Worm (Caenorhabditis elegans) whole organism, L2 larva: ENCODE data around the gene pals-25.

Experiments used
- C34F6.9 ChIP-seq: fragments of 150-350 bp; optimal IDR thresholded peaks from 2 replicates; lab custom pipeline; 2014; ENCODE audit warnings: missing biosample characterization, missing genetic modification characterization
- F13H6.1 ChIP-seq: sonication (generic microtip); optimal IDR thresholded peaks from 2 replicates; lab custom pipeline; 2016; ENCODE audit warnings: missing genetic modification characterization, missing compliant biosample characterization
- Y55F3AM.14 ChIP-seq: fragments of 200-800 bp; sonication (Bioruptor generic); optimal IDR thresholded peaks from 2 replicates; lab custom pipeline; 2018; ENCODE audit warnings: mild to moderate bottlenecking, missing genetic modification characterization, missing compliant biosample characterization
- ZK546.5 ChIP-seq: sonication (generic microtip); optimal IDR thresholded peaks from 2 replicates; lab custom pipeline; 2017; ENCODE audit warnings: missing biosample characterization, missing genetic modification characterization
- alr-1 ChIP-seq: fragments of 150-350 bp; optimal IDR thresholded peaks from 2 replicates; lab custom pipeline; 2014; ENCODE audit warnings: missing biosample characterization, missing genetic modification characterization
- aly-2 ChIP-seq: fragments of 150-350 bp; optimal IDR thresholded peaks from 2 replicates; lab custom pipeline; 2014; ENCODE audit warnings: missing biosample characterization, missing genetic modification characterization
- ama-1 ChIP-seq: fragments of 150-350 bp; optimal IDR thresholded peaks from 2 replicates; lab custom pipeline; 2018; ENCODE audit warnings: inconsistent platforms
- blmp-1 ChIP-seq: sonication (generic microtip); optimal IDR thresholded peaks from 2 replicates; lab custom pipeline; 2017; ENCODE audit warnings: missing genetic modification characterization, mild to moderate bottlenecking, missing compliant biosample characterization, antibody characterized with exemption, moderate library complexity; ENCODE audit not compliant: insufficient read depth
- crh-2 ChIP-seq: sonication (generic microtip); optimal IDR thresholded peaks from 2 replicates; lab custom pipeline; 2017; ENCODE audit warnings: missing biosample characterization, missing genetic modification characterization
- egl-27 ChIP-seq: sonication (generic microtip); optimal IDR thresholded peaks from 3 replicates; lab custom pipeline; 2017; ENCODE audit warnings: missing biosample characterization, missing genetic modification reagents, missing genetic modification characterization
- elt-3 ChIP-seq: sonication (generic microtip); optimal IDR thresholded peaks from 2 replicates; lab custom pipeline; 2017; ENCODE audit warnings: missing biosample characterization, missing genetic modification characterization
- fos-1 ChIP-seq: fragments of 150-350 bp; optimal IDR thresholded peaks from 2 replicates; lab custom pipeline; 2014; ENCODE audit warnings: missing biosample characterization, missing genetic modification characterization
- gmeb-1 ChIP-seq: fragments of 150-350 bp; optimal IDR thresholded peaks from 2 replicates; lab custom pipeline; 2014; ENCODE audit warnings: missing biosample characterization, missing genetic modification characterization
- lin-39 ChIP-seq: fragments of 150-350 bp; optimal IDR thresholded peaks from 2 replicates; lab custom pipeline; 2014; ENCODE audit warnings: missing biosample characterization, missing genetic modification reagents, missing genetic modification characterization
- mbf-1 ChIP-seq: sonication (generic microtip); optimal IDR thresholded peaks from 2 replicates; lab custom pipeline; 2017; ENCODE audit warnings: missing biosample characterization, missing genetic modification characterization
- nhr-11 ChIP-seq: fragments of 150-350 bp; optimal IDR thresholded peaks from 2 replicates; lab custom pipeline; 2014; ENCODE audit warnings: missing biosample characterization, missing genetic modification characterization
- nhr-21 ChIP-seq: fragments of 150-350 bp; optimal IDR thresholded peaks from 2 replicates; lab custom pipeline; 2014; ENCODE audit warnings: missing biosample characterization, missing genetic modification characterization
- nhr-23 ChIP-seq: fragments of 150-350 bp; optimal IDR thresholded peaks from 2 replicates; lab custom pipeline; 2014; ENCODE audit warnings: missing biosample characterization, missing genetic modification reagents, missing genetic modification characterization
- nhr-25 ChIP-seq: fragments of 150-350 bp; sonication (generic microtip); optimal IDR thresholded peaks from 3 replicates; lab custom pipeline; 2014; ENCODE audit warnings: missing biosample characterization, missing genetic modification characterization
- nhr-77 ChIP-seq: fragments of 150-350 bp; optimal IDR thresholded peaks from 2 replicates; lab custom pipeline; 2014; ENCODE audit warnings: missing biosample characterization, missing genetic modification characterization
- peb-1 ChIP-seq: fragments of 150-350 bp; optimal IDR thresholded peaks from 2 replicates; lab custom pipeline; 2014; ENCODE audit warnings: missing biosample characterization, missing genetic modification characterization
- skn-1 ChIP-seq: sonication (generic microtip); optimal IDR thresholded peaks from 2 replicates; lab custom pipeline; 2017; ENCODE audit warnings: missing biosample characterization, missing genetic modification characterization
- snpc-4 ChIP-seq: fragments of 150-350 bp; optimal IDR thresholded peaks from 2 replicates; lab custom pipeline; 2014; ENCODE audit warnings: missing biosample characterization, missing genetic modification characterization
- unc-39 ChIP-seq: fragments of 150-350 bp; optimal IDR thresholded peaks from 2 replicates; lab custom pipeline; 2014; ENCODE audit warnings: missing biosample characterization, missing genetic modification characterization
- unc-55 ChIP-seq: fragments of 150-350 bp; sonication (generic microtip); optimal IDR thresholded peaks from 3 replicates; lab custom pipeline; 2014; ENCODE audit warnings: missing biosample characterization, missing genetic modification reagents, missing genetic modification characterization
- zag-1 ChIP-seq: fragments of 150-350 bp; optimal IDR thresholded peaks from 2 replicates; lab custom pipeline; 2014; ENCODE audit warnings: missing biosample characterization, missing genetic modification characterization
- ztf-1 ChIP-seq: fragments of 200-800 bp; sonication (Bioruptor generic); conservative IDR thresholded peaks from 2 replicates; pipeline ENCODE4 v1.3.6; 2022; ENCODE audit warnings: missing genetic modification characterization, missing compliant biosample characterization
- ztf-11 ChIP-seq: sonication (generic microtip); optimal IDR thresholded peaks from 2 replicates; lab custom pipeline; 2017; ENCODE audit warnings: missing biosample characterization, missing genetic modification characterization

pals-25 gene

ce11 chrIII:132118-132517 lies 2.2 kb upstream of the pals-25 start, which contains the start of gene pals-22:
TSS of gene pals-22 (plus strand) at chrIII:132418.
- TF ChIP-seq zag-1 (tag; lab: Kevin White, UChicago) = no peak
- TF ChIP-seq ztf-11 (tag; lab: Kevin White, UChicago) = no peak
- TF ChIP-seq F13H6.1 = no peak
- TF ChIP-seq lin-39 (tag; lab: Kevin White, UChicago) = no peak
- no peak for TF ChIP-seq nhr-25
- TF ChIP-seq ZK546.5 (tag; lab: Kevin White, UChicago) = no peak
- TF ChIP-seq ztf-1 = no peak
- no peak for TF ChIP-seq crh-2
- TF ChIP-seq skn-1 (tag; lab: Kevin White, UChicago) = no peak
- no peak for TF ChIP-seq mbf-1 (tag; lab: Kevin White, UChicago)
- no peak for TF ChIP-seq C34F6.9

- TF ChIP-seq peb-1 (tag; lab: Kevin White, UChicago) (no peak), aly-2 (tag; lab: Kevin White, UChicago) (no peak), fos-1 (tag; lab: Kevin White, UChicago) (no peak), Y55F3AM.14 (no peak), lin-39 (tag; lab: Kevin White, UChicago) (no peak), snpc-4 (no peak), C34F6.9 (no peak), zag-1 (tag; lab: Kevin White, UChicago) (no peak), ztf-11 (tag; lab: Kevin White, UChicago) (no peak)
Observed at ce11 chrIII:140904-141303, 6.6 kb downstream of the pals-25 start, which contains the start of gene fbxb-81. TSS of gene fbxb-81 (minus strand) at chrIII:141217.

ce11 chrIII:143121-143520 lies 8.8 kb downstream of the pals-25 start, which contains the start of gene fbxb-82:
TSS of gene fbxb-82 (minus strand) at chrIII:143221.
- TF ChIP-seq crh-2 (no peak), nhr-11 (tag; lab: Kevin White, UChicago) (no peak), blmp-1 (no peak), zag-1 (tag; lab: Kevin White, UChicago) (no peak), unc-39 (tag; lab: Kevin White, UChicago) (no peak), skn-1 (tag; lab: Kevin White, UChicago) (no peak), nhr-21 (tag; lab: Kevin White, UChicago) (no peak), Y55F3AM.14 (no peak), C34F6.9 (no peak), alr-1 (no peak), mbf-1 (tag; lab: Kevin White, UChicago) (no peak)

DNA sequence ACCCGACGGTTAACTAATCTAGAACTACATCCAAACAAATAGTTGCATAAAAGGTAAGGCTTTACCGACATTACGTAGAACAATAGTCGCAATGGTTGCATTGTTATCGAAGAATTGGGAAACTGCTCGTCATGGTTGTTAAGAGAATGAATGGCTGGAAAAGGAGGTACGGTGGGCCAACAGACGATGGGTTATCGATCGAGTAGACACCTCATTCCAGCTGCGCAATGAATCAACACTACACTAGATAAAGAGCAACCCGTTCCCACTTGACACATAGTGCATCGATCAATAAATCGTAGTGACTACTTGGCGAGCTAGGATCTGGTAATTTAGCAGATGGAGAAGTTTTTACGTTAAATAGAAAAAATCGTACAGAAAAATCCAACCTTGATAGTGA lies 10.8 kb downstream of the pals-25 start, which contains the start of the genes T17A3.12 and fbxb-83:
Gene T17A3.12 (minus strand): TSS at position 101 of the 400 bp plus-strand sequence.
Gene fbxb-83 (minus strand): TSS at position 134 of the 400 bp plus-strand sequence.
- no peak for TF ChIP-seq gmeb-1 (tag; lab: Kevin White, UChicago)
- no peak for TF ChIP-seq F13H6.1
- no peak for TF ChIP-seq unc-55 (GFP tag; lab: Kevin White, UChicago)
- no peak for TF ChIP-seq ama-1 (lab: Kevin White, UChicago)
- TF ChIP-seq nhr-77 (tag; lab: Kevin White, UChicago) = no peak
- TF ChIP-seq elt-3 (tag; lab: Kevin White, UChicago) = no peak
- TF ChIP-seq snpc-4 = no peak
- TF ChIP-seq, all 48 proteins: peak for 0

DNA sequence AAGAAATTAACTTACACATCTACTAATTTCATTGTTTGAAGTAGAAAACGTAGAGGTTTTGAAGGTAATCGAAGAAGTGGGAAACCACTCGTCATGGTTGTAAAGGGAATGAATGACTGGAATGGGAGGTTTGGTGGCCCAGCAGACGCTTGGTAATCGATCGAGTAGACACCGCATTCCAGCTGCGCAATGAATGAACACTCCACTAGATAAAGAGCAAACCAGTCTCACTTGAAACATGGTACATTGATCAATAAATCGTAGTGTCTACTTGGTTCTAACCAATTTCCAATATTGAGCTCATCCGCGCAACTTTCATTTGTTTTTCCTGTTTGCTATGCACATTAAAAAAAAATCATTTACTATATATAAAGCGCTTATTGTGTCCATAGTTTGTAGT lies 12.1 kb downstream of the pals-25 start, which contains the start of gene fbxb-84:
Gene fbxb-84 (minus strand): TSS at position 101 of the 400 bp plus-strand sequence.
- TF ChIP-seq nhr-25 (no peak), alr-1 (no peak), nhr-23 (tag; lab: Kevin White, UChicago) (no peak), fos-1 (tag; lab: Kevin White, UChicago) (no peak), peb-1 (tag; lab: Kevin White, UChicago) (no peak), snpc-4 (no peak), nhr-77 (tag; lab: Kevin White, UChicago) (no peak), blmp-1 (no peak), ztf-11 (tag; lab: Kevin White, UChicago) (no peak), C34F6.9 (no peak)

DNA sequence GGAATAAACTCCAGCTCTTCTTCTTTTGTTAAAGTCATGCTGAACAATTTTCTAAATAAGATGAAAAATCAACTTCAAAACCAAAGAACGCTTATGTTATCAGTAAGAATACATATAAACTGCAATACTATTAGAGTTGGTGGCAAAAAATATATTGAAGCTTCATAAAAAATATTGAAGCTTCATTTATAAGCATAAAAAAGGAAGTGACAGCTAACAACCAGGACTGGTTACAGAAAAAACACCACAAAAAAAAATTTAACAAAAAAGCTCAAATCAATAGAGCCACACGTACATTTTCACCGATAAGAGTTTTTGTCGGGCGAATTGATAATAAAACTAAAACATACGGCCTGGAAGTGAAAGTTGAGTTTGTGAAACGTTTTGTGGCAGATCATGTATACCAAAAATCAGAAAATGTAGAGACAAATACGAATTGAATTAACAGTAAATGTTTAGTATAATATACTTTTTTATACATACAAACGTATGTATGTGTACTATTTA lies 13.3 kb downstream of the pals-25 start, which contains the start of gene sqst-5:
Gene sqst-5 (minus strand): TSS at position 51 of the 507 bp plus-strand sequence.
- TF ChIP-seq egl-27 (tag; lab: Kevin White, UChicago) = no peak
- no peak for TF ChIP-seq unc-55 (GFP tag; lab: Kevin White, UChicago)
- peak; percentile 4 for TF ChIP-seq gmeb-1 (tag; lab: Kevin White, UChicago)
- no peak for TF ChIP-seq ama-1 (lab: Kevin White, UChicago)
- TF ChIP-seq fos-1 (tag; lab: Kevin White, UChicago) = peak; percentile 65
- no peak for TF ChIP-seq ZK546.5 (tag; lab: Kevin White, UChicago)
- no peak for TF ChIP-seq nhr-25
